Worm (Caenorhabditis elegans) whole organism, L3 larva: Measurements from ENCODE around the gene srh-173.
"Not testable (repeated sequence)": the region's sequence is repeated elsewhere in the genome, so short reads cannot be mapped to it uniquely, and the experiment has no call there.

Experiments used
- ama-1 ChIP-seq: fragments of 150-350 bp; optimal IDR thresholded peaks from 2 replicates; lab custom pipeline; 2018
- egl-27 ChIP-seq: sonication (generic microtip); optimal IDR thresholded peaks from 4 replicates; lab custom pipeline; 2017; ENCODE audit warnings: missing biosample characterization, missing genetic modification reagents, missing genetic modification characterization
- jun-1 ChIP-seq: fragments of 150-350 bp; optimal IDR thresholded peaks from 2 replicates; lab custom pipeline; 2014; ENCODE audit warnings: missing biosample characterization, missing genetic modification reagents, missing genetic modification characterization
- lin-39 ChIP-seq: fragments of 150-350 bp; optimal IDR thresholded peaks from 2 replicates; lab custom pipeline; 2018; ENCODE audit warnings: missing biosample characterization, missing genetic modification reagents, missing genetic modification characterization
- mdl-1 ChIP-seq: fragments of 150-350 bp; optimal IDR thresholded peaks from 2 replicates; lab custom pipeline; 2014; ENCODE audit warnings: missing biosample characterization, missing genetic modification characterization
- nhr-76 ChIP-seq: fragments of 150-350 bp; sonication (generic microtip); optimal IDR thresholded peaks from 5 replicates; lab custom pipeline; 2014; ENCODE audit warnings: missing biosample characterization, missing genetic modification characterization
- zag-1 ChIP-seq: fragments of 150-350 bp; optimal IDR thresholded peaks from 2 replicates; lab custom pipeline; 2014; ENCODE audit warnings: missing biosample characterization, missing genetic modification characterization
- ztf-11 ChIP-seq: fragments of 150-350 bp; optimal IDR thresholded peaks from 2 replicates; lab custom pipeline; 2014; ENCODE audit warnings: missing biosample characterization, missing genetic modification characterization
- ztf-4 ChIP-seq: fragments of 150-350 bp; optimal IDR thresholded peaks from 2 replicates; lab custom pipeline; 2014; ENCODE audit warnings: missing biosample characterization, missing genetic modification characterization

- not testable (repeated sequence) for TF ChIP-seq lin-39 (tag; lab: Kevin White, UChicago); ztf-11 (tag; lab: Kevin White, UChicago); nhr-76 (tag; lab: Kevin White, UChicago); ztf-4 (tag; lab: Kevin White, UChicago); mdl-1 (tag; lab: Kevin White, UChicago); egl-27 (tag; lab: Kevin White, UChicago); zag-1 (tag; lab: Kevin White, UChicago); jun-1 (tag; lab: Kevin White, UChicago); ama-1 (lab: Kevin White, UChicago)
Observed at ce11 chrV:19949721-19950120, 23.4 kb upstream of the srh-173 start, which contains the start of gene Y60A3A.8.
